Fruit fly (Drosophila melanogaster) whole organism, adult: ENCODE results near the gene gudu.

Experiments used
- CG12768 ChIP-seq: fragments of 200-800 bp; sonication (Bioruptor generic); optimal IDR thresholded peaks from 2 replicates; lab custom pipeline; 2017; ENCODE audit warnings: missing biosample characterization, missing genetic modification characterization, mild to moderate bottlenecking, moderate library complexity, missing genetic modification reagents
- CG1620 ChIP-seq: fragments of 200-800 bp; sonication (Bioruptor generic); optimal IDR thresholded peaks from 2 replicates; lab custom pipeline; 2016; ENCODE audit warnings: missing biosample characterization, missing genetic modification characterization
- CG7045 ChIP-seq: fragments of 200-800 bp; sonication (Bioruptor generic); optimal IDR thresholded peaks from 2 replicates; lab custom pipeline; 2017; ENCODE audit warnings: missing biosample characterization, mild to moderate bottlenecking, missing genetic modification characterization
- CG7101 ChIP-seq: fragments of 200-800 bp; sonication (Bioruptor generic); optimal IDR thresholded peaks from 2 replicates; lab custom pipeline; 2018; ENCODE audit warnings: missing biosample characterization, mild to moderate bottlenecking, missing genetic modification characterization, moderate library complexity
- Clk ChIP-seq: fragments of 200-800 bp; sonication (Bioruptor generic); optimal IDR thresholded peaks from 2 replicates; lab custom pipeline; 2017; ENCODE audit warnings: missing biosample characterization, missing genetic modification characterization
- Crg-1 ChIP-seq: fragments of 200-800 bp; sonication (Bioruptor generic); optimal IDR thresholded peaks from 2 replicates; lab custom pipeline; 2016; ENCODE audit warnings: missing biosample characterization, missing genetic modification characterization
- Hr96 ChIP-seq: fragments of 200-800 bp; sonication (Bioruptor generic); optimal IDR thresholded peaks from 2 replicates; lab custom pipeline; 2016; ENCODE audit warnings: missing biosample characterization, missing genetic modification characterization
- Mnt ChIP-seq: fragments of 200-800 bp; sonication (Bioruptor generic); optimal IDR thresholded peaks from 2 replicates; lab custom pipeline; 2016; ENCODE audit warnings: missing biosample characterization, mild to moderate bottlenecking, missing genetic modification characterization
- bab1 ChIP-seq: fragments of 200-800 bp; sonication (Bioruptor generic); optimal IDR thresholded peaks from 3 replicates; lab custom pipeline; 2019; ENCODE audit warnings: missing biosample characterization, mild to moderate bottlenecking, missing genetic modification characterization, moderate library complexity
- cic ChIP-seq: fragments of 200-800 bp; sonication (Bioruptor generic); optimal IDR thresholded peaks from 2 replicates; lab custom pipeline; 2017; ENCODE audit warnings: missing biosample characterization, mild to moderate bottlenecking, missing genetic modification characterization, moderate library complexity
- cnc ChIP-seq, 2 experiments: fragments of >200 bp; optimal IDR thresholded peaks; 2 replicates each; lab custom pipeline; 2017
- pad ChIP-seq: fragments of 200-800 bp; sonication (Bioruptor generic); optimal IDR thresholded peaks from 3 replicates; lab custom pipeline; 2017; ENCODE audit warnings: missing biosample characterization, missing genetic modification characterization, mild to moderate bottlenecking, moderate library complexity, missing genetic modification reagents
- tj ChIP-seq: fragments of 200-800 bp; sonication (Bioruptor generic); optimal IDR thresholded peaks from 3 replicates; lab custom pipeline; 2017; ENCODE audit warnings: missing biosample characterization, mild to moderate bottlenecking, missing genetic modification characterization, moderate library complexity
- toe ChIP-seq: fragments of 200-800 bp; sonication (Bioruptor generic); optimal IDR thresholded peaks from 2 replicates; lab custom pipeline; 2016; ENCODE audit warnings: missing biosample characterization, missing genetic modification characterization

- TF ChIP-seq CG7045 (peak; percentile 15), tj (no peak), cic (GFP tag; lab: Kevin White, UChicago) (no peak), Crg-1 (GFP tag; lab: Kevin White, UChicago) (no peak), CG12768 (GFP tag; lab: Kevin White, UChicago) (no peak), toe (no peak), Clk (GFP tag; lab: Kevin White, UChicago) (no peak), Mnt (GFP tag; lab: Kevin White, UChicago) (no peak), CG1620 (GFP tag; lab: Kevin White, UChicago) (peak; percentile 38), CG7101 (tag; lab: Kevin White, UChicago) (peak; percentile 24), pad (GFP tag; lab: Kevin White, UChicago) (no peak), bab1 (GFP tag; lab: Kevin White, UChicago) (peak; percentile 57), cnc (optimal IDR thresholded peaks at IDR 0.05; lab: Kevin White, UChicago) (no peak), Hr96 (peak; percentile 4)
Measured at dm6 chr2L:7411947-7412621, 23.8 kb downstream of the gudu start, which contains the start of gene chm.
